Fruit fly (Drosophila melanogaster): ENCODE measurements around the gene mus101.

Gene mus101

DNA sequence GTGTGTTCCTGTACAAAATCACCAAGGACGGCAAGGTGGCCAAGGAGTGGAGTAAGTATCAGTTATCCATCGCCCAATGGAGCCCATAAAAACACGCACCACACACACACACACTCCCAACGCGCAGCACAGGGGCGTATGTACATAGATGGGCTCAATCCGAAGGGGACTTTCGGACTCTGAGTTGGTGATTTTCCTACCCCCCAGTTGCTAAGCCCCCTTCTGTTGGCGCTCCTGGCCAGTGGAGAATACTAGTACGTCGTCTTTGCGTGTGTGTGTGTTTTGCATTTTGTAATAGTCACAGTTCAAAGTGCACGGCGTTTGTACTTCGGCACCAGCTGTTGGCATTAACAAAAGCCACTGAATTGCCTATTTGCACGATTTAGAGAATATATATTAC, 18.0 kb downstream of the mus101 start:
- TF ChIP-seq noc (tag; optimal IDR thresholded peaks at IDR 0.05): peak; percentile 15

DNA sequence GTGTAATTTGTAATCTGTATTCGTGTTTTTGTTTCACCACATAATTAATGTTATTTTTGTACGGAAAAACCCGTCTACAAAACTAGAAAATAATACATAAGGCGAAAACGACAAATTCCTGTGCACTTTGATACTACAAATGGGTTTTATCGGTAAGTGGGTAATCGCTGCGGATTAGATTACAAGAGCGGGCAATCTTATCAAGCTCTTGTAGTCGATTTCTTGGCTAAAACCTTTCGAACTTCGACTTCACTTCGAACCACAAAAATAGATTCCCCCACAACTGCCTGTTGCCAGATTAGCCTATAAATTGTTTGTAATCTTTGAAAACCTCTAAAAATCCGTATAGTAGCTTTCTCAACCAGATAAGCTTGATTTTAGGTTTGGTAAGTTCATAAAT, 18.9 kb downstream of the mus101 start:
- TF ChIP-seq noc (tag; optimal IDR thresholded peaks at IDR 0.05): no peak

DNA sequence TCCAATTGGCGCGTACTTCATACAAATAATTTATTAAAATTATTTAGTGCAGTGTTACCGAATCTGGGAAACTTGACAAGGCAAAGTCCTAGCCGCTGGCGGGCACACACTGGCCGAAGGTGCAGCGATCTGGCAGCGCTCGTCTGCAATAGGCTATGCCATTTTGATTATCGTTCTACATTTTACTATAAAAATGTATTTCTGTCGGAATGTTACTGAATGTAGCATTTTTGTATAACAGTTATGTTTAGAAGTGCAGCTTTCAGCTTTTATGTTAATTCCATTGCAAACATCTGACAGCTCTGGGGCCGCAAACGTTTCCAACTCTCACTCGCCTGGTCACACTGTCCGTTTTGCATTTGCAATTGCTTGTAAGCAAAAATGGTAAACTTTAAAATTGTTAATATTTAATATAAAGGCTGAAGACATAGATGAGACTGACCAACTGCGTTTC, 22.6 kb downstream of the mus101 start, which contains the start of gene Grip91:
TSS of gene Grip91 (minus strand) at position 85 of the 454 bp plus-strand sequence.
- no peak for TF ChIP-seq noc (tag; optimal IDR thresholded peaks at IDR 0.05)

DNA sequence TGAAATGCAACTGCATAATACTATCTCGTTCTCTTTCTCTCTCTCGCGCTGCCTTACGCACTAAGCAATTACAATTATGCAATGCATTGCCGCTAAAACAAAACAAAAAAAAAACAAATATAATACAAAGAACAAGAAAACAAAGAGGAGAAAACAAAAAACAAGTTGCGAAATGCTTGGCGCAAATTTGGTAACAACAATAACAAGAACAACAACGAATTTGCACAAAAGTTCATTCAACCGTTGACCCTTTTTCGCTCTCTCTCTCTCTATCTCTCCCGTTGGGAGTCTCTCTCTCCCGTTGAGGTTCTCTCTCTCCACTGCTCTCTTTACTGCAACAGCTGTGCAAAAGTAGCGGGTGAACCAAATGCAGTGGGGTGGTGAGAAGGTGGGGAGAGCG, 25.0 kb downstream of the mus101 start:
- TF ChIP-seq noc (tag; optimal IDR thresholded peaks at IDR 0.05): no peak

DNA sequence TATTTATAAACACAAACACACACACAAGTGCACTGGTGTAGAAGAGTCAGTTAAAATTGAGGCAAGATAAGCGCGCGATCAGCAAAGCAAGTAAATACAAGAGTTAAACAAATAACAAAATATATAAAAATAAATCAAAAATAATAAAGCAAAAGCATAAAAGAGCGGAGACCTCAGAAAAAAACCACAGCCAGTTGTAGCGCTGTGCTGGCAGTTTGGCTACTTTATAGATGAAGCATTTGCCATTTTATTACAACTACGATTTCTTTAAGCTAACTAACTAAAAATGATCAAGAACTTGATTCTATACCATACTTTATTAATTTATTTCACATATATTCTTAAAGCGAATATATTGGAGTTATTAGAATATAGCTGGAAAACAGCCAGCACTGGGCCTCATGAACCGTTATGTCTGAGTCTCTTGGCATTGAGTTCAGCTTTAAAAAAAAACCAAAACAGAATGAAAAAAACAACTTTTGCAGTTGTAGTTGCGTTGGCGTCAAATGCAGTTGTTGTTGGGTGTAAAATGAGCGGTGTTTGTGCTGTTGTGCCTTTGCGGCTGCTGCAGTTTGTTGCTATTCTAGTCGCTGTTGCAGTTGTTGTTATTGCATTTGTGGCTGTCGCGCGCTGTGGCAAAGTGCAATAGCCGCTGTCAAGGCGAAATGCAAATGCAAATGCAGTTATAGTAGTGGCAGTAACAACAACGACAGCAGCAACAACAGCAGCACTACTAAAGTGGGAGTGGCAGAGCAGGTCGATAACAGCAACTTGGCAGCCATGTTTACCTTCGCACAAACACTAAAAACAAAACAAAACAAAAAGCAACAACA, 25.8 kb downstream of the mus101 start:
- no peak for TF ChIP-seq noc (tag; optimal IDR thresholded peaks at IDR 0.05)

DNA sequence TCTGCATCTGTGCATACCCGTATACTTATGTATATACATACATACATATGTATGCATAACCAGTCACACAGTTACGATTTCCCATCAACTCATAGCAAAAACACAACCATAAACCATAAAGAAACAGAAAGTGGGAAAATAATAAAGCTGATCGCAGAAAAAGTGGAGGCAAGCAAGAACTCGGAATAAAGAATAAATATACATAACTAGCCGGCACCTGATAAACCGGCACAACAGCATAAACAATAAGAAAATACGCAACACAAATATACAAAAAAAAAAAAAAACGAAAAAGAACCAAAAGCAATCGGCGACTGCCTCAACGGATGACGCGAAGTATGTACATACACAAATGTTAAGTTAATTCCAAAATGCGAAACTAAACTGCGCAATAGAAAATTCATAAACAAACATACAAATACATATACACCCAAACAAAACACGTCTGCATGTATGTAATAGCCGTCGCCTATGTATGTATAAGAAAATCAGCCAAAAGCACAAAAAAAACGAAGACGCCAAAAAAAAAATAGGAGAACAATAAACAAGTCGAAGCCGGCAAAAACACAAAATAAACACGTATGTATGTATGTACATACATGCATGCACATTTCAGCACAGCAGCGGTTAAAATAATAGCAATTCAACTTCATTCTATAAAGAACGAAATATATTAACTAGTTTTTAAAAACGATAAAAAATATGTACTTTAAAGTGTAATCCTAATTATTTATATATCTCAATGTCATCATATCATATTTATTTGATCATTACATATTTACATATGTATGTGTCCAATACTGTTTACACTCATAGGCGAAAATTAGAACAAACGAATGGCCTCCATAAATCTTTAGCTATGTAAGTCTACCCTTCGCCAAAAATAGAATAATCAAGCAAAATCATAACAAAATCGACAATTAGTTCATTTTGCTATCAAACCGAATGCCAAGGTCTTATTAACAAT, 27.1 kb downstream of the mus101 start:
- peak; percentile 82 for TF ChIP-seq noc (tag; optimal IDR thresholded peaks at IDR 0.05)

DNA sequence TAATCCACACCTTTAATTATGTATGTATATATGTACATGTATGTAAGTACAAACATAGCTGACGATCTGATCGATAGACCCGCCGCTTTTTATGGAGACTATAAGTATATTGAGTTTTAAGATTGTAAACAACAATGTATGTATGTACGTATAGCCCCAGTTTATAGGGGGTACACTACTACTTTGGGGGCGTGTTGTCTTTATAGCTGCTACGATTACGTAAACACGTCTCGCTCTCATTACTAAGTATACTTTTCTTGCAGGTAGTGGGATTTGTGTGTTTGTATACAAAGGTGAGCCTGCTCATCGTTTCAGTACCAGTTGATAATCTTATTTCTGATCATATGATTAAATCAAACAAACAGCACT, 27.8 kb downstream of the mus101 start:
- no peak for TF ChIP-seq noc (tag; optimal IDR thresholded peaks at IDR 0.05)

DNA sequence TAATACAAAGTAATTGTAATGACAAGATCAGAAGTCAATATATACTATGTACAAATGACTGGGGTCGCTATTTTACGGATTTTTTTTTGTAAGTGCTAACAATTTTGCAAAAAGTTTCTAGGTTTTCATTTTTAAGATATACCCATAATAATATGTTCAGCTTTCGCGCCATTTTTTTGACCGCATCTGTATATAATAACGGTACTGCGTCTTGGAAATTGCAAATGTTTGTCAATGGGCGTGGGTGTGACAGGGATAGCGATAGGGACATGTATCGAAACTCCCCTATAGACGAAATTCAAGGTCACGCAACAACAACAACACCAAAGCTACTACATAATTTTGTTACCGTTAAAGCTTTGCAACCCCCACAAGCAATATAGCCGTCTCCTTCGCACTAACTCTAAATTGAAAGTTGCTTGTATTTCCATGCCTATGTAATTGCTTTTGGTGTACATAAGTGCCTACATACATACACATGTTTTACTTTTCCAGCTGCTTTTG, 30.5 kb downstream of the mus101 start:
- TF ChIP-seq noc (tag; optimal IDR thresholded peaks at IDR 0.05): no peak

DNA sequence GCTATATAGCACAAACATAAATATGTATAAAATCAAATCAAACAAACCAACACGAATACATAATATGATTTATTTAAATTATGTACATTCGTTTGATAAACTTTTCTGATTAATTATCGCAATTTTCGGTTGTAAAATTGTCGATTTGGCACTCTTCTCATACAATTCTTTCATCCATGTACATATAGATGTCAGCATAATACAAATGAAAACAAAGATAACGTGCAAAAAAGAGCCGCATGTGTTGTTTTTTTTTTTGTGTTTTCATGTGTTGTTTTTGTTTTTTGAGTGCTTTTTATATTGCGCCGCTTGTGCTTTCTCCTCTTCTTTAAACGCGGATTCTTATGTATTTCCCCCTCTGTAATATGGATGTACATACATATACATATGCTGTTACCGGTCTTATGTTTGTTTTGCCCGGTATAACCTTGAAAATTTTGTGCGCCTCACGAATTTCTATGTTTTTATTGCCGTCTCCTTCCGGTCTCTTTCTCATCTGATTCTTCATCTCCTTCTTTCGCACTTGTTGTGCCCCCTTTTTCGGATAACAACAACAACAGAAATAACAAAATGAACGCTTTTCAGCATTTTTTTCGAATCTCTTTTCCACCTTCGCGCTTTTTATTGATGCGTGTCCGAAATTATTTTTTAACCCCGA, 31.2 kb downstream of the mus101 start:
- no peak for TF ChIP-seq noc (tag; optimal IDR thresholded peaks at IDR 0.05)

DNA sequence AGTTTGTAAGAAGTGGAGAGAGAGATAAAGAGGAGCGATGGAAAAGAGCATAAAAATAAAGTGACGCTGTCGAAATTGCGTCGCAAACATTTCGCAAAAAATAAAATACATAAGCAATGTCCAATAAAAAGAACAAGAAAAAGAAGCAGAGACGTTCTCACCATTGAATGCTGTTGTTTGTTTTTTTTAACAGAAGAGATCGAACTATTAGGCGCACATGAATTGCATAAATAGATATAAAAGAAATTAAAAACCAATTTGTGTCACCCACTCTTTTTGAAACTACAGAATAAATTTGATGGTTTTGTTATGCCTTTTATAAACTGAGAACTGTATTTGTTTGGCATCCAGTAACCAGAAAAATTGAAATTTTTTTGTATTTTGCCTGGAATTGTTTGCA, 31.7 kb downstream of the mus101 start:
- no peak for TF ChIP-seq noc (tag; optimal IDR thresholded peaks at IDR 0.05)

DNA sequence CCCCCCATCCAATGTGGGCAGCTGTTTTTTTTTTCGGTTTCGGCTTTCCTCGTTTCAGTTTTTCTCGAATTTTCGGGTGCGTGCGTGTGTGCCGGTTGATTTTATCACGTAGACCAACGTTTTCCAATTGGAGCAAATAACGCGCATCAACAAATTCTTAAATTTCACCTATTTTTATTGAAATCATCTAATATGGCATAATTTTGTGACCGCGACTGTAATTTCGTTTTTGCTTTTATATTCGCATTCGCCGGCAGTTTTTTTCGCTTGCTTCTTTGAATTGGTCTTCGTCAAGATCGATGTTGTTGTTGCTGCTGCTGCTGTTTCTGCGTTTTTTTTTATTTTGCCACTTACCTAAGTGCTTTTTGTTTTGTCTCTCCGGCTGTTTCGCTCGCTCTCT, 32.4 kb downstream of the mus101 start:
- TF ChIP-seq noc (tag; optimal IDR thresholded peaks at IDR 0.05): no peak

DNA sequence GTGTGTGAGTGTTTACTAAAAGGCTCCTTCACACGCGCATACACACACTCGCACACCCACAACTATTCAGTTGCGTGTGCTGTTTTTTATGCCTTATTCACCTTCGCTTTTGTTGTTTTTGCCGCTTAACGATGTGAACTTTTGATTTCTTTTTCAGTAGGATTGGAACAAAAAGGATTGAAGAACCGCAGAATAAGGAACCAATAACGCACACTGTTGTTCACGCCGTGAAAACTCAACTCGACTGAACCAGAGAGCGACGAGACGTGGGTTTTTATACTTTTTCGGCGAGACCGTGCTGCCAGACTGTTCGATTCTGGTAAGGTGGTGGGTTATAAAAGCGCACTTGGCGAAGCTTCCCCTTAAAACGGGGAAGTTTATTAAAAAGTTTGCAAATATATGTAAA, 33.1 kb downstream of the mus101 start, which contains the start of gene Pdcd4:
TSS of gene Pdcd4 (minus strand) at position 255 of the 406 bp plus-strand sequence.
- no peak for TF ChIP-seq noc (tag; optimal IDR thresholded peaks at IDR 0.05)

DNA sequence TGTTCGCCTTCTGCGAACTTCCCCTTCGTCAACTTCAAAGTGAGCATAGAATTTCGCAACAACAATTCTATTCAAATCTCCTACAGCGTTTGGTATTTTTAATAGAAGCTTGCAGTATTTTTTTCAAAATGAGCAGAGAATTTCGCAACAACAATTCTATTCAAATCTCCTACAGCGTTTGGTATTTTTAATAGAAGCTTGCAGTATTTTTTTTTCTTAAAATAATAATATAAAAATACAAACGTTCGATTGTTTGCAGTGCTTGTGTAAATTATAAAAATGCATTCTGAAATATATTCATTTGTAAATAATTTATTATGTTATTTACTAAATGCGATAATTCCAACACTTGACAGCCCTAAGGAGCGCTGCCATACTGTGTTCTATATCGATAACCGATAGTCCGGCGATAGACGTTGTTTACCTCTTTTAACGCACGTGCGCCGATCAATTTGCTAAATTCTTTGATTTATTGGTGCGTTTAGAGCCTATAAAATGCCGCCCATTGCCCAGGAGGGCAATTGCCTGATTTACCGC, 34.8 kb downstream of the mus101 start, which contains the start of the genes CG32625 and Rtc1:
TSS of gene CG32625 (minus strand) at position 51 of the 537 bp plus-strand sequence.
TSS of gene Rtc1 (plus strand) at position 404 of the 537 bp plus-strand sequence.
- TF ChIP-seq noc (tag; optimal IDR thresholded peaks at IDR 0.05): peak; percentile 38

DNA sequence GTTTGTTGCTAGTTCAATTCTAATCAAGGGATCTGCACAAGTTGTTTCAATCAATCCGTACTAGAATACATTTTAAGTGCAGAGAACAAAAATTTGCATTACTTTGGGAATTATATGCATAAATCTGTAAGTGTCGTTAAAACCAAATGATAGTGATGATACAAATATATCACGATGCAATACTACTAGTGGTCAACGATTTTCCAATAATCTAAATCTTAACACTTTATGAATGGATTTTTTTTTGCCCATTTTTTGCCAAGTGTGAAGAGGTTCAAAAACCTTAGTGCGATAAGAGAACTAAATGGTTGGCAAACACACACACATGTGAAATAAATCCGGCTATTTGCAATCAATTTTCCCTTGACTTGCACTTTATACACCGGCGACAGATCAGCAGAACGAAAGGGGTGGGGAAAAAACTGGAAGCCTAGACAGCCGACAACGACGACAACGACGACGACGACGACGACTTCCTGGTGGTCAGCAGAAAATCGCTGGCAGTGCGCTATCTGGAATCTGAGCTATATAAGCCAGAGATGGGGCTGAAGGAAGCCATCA, 37.0 kb downstream of the mus101 start, which contains the start of gene Yp3:
TSS of gene Yp3 (plus strand) at position 558 of the 561 bp plus-strand sequence.
- TF ChIP-seq noc (tag; optimal IDR thresholded peaks at IDR 0.05): no peak

Data from whole organism, larva.